Fruit fly (Drosophila melanogaster) whole organism, embryonic: Measurements from ENCODE around the gene CG31404.

Source experiments
- B-H1 ChIP-seq: fragments of 200-800 bp; sonication (Bioruptor generic); IDR thresholded peaks from 3 replicates; pipeline ENCODE4 v1.3.6; 2022; ENCODE audit warnings: missing biosample characterization, missing genetic modification characterization
- Bgb ChIP-seq: fragments of 200-800 bp; sonication (Bioruptor generic); IDR thresholded peaks from 2 replicates; pipeline ENCODE4 v1.3.6; 2022; ENCODE audit warnings: missing biosample characterization, missing genetic modification characterization; ENCODE audit not compliant: partially characterized antibody
- CG10209 ChIP-seq: fragments of 200-800 bp; sonication (Bioruptor generic); optimal IDR thresholded peaks from 3 replicates; lab custom pipeline; 2017; ENCODE audit warnings: missing biosample characterization, mild to moderate bottlenecking, missing genetic modification characterization, missing genetic modification reagents
- CG10979 ChIP-seq: fragments of 200-800 bp; sonication (Bioruptor generic); optimal IDR thresholded peaks from 2 replicates; lab custom pipeline; 2018; ENCODE audit warnings: missing biosample characterization, mild to moderate bottlenecking, missing genetic modification characterization, moderate library complexity
- CG31224 ChIP-seq: fragments of 200-800 bp; sonication (Bioruptor generic); IDR thresholded peaks from 2 replicates; pipeline ENCODE4 v1.3.6; 2022; ENCODE audit warnings: missing biosample characterization, missing genetic modification characterization
- CG34422 ChIP-seq: fragments of 200-800 bp; sonication (Bioruptor generic); IDR thresholded peaks from 3 replicates; pipeline ENCODE4 v1.3.6; 2022; ENCODE audit warnings: missing biosample characterization, missing genetic modification characterization
- CG4360 ChIP-seq: fragments of 200-800 bp; sonication (Bioruptor generic); IDR thresholded peaks from 2 replicates; pipeline ENCODE4 v1.3.6; 2022; ENCODE audit warnings: missing biosample characterization, missing genetic modification characterization
- CG6683 ChIP-seq: fragments of 200-800 bp; sonication (Bioruptor generic); optimal IDR thresholded peaks from 2 replicates; lab custom pipeline; 2017; ENCODE audit warnings: missing biosample characterization, mild to moderate bottlenecking, missing genetic modification characterization, missing genetic modification reagents
- CG6813 ChIP-seq: fragments of 200-800 bp; sonication (Bioruptor generic); optimal IDR thresholded peaks from 2 replicates; lab custom pipeline; 2017; ENCODE audit warnings: missing biosample characterization, missing genetic modification characterization, mild to moderate bottlenecking, moderate library complexity, missing genetic modification reagents
- CG7271 ChIP-seq: fragments of 200-800 bp; sonication (Bioruptor generic); optimal IDR thresholded peaks from 2 replicates; lab custom pipeline; 2018; ENCODE audit warnings: missing biosample characterization, mild to moderate bottlenecking, missing genetic modification characterization, moderate library complexity
- CG7745 ChIP-seq: fragments of 200-800 bp; sonication (Bioruptor generic); optimal IDR thresholded peaks from 2 replicates; lab custom pipeline; 2018; ENCODE audit warnings: missing biosample characterization, mild to moderate bottlenecking, missing genetic modification characterization, moderate library complexity
- CG7928 ChIP-seq: fragments of 200-800 bp; sonication (Bioruptor generic); optimal IDR thresholded peaks from 2 replicates; lab custom pipeline; 2017; ENCODE audit warnings: missing biosample characterization, mild to moderate bottlenecking, missing genetic modification characterization
- CG9609 ChIP-seq: fragments of 200-800 bp; sonication (Bioruptor generic); optimal IDR thresholded peaks from 3 replicates; lab custom pipeline; 2016; ENCODE audit warnings: missing biosample characterization, missing genetic modification characterization
- CG9797 ChIP-seq: fragments of 200-800 bp; sonication (Bioruptor generic); optimal IDR thresholded peaks from 3 replicates; lab custom pipeline; 2018; ENCODE audit warnings: missing biosample characterization, mild to moderate bottlenecking, missing genetic modification characterization
- CrebB ChIP-seq: fragments of 200-800 bp; sonication (Bioruptor generic); optimal IDR thresholded peaks from 3 replicates; lab custom pipeline; 2018; ENCODE audit warnings: missing biosample characterization, mild to moderate bottlenecking, missing genetic modification characterization
- Dll ChIP-seq: fragments of 200-800 bp; sonication (Bioruptor generic); IDR thresholded peaks from 4 replicates; pipeline ENCODE4 v1.3.6; 2022; ENCODE audit warnings: missing biosample characterization, missing genetic modification characterization; ENCODE audit not compliant: partially characterized antibody
- Dref ChIP-seq: fragments of 200-800 bp; sonication (Bioruptor generic); IDR thresholded peaks from 2 replicates; pipeline ENCODE4 v1.3.6; 2022; ENCODE audit warnings: missing biosample characterization, missing genetic modification characterization
- Med ChIP-seq: fragments of 200-800 bp; sonication (Bioruptor generic); peaks from one replicate; lab custom pipeline; 2016; ENCODE audit warnings: missing biosample characterization, missing genetic modification characterization, mild to moderate bottlenecking, inconsistent platforms, moderate library complexity
- Poxn ChIP-seq: fragments of 200-800 bp; sonication (Bioruptor generic); IDR thresholded peaks from 2 replicates; pipeline ENCODE4 v1.3.6; 2022; ENCODE audit warnings: missing biosample characterization, missing genetic modification characterization
- Sox100B ChIP-seq: fragments of 200-800 bp; sonication (Bioruptor generic); optimal IDR thresholded peaks from 3 replicates; lab custom pipeline; 2018; ENCODE audit warnings: missing biosample characterization, mild to moderate bottlenecking, missing genetic modification characterization
- Trl ChIP-seq, 3 experiments: fragments of >200 bp in 2 of 3; fragments of 200-800 bp in 1 of 3; sonication (Bioruptor generic) in 1 of 3; optimal IDR thresholded peaks; 2 replicates in 1 of 3; 3 replicates in 2 of 3; lab custom pipeline; 2016 to 2017; ENCODE audit warnings: missing biosample characterization in 1 of 3, missing genetic modification characterization in 1 of 3
- Usf ChIP-seq: fragments of 200-800 bp; sonication (Bioruptor generic); optimal IDR thresholded peaks from 2 replicates; lab custom pipeline; 2017; ENCODE audit warnings: missing genotype, missing biosample characterization, missing genetic modification characterization
- ac ChIP-seq: fragments of 200-800 bp; sonication (Bioruptor generic); optimal IDR thresholded peaks from 3 replicates; lab custom pipeline; 2017; ENCODE audit warnings: missing biosample characterization, mild to moderate bottlenecking, missing genetic modification characterization
- bsh ChIP-seq, 2 experiments: fragments of 200-800 bp; sonication (Bioruptor generic); optimal IDR thresholded peaks; 2 replicates each; lab custom pipeline; 2017 to 2018; ENCODE audit warnings: mild to moderate bottlenecking in 2 of 2, missing biosample characterization in 2 of 2, missing genetic modification characterization in 2 of 2, moderate library complexity in 1 of 2
- chinmo ChIP-seq: fragments of 200-800 bp; sonication (Bioruptor generic); IDR thresholded peaks from 4 replicates; pipeline ENCODE4 v1.3.6; 2022; ENCODE audit warnings: missing biosample characterization, missing genetic modification characterization; ENCODE audit not compliant: partially characterized antibody
- crc ChIP-seq: fragments of 200-800 bp; sonication (Bioruptor generic); optimal IDR thresholded peaks from 2 replicates; lab custom pipeline; 2016; ENCODE audit warnings: missing biosample characterization, missing genetic modification characterization
- fd96Cb ChIP-seq: fragments of 200-800 bp; sonication (Bioruptor generic); optimal IDR thresholded peaks from 2 replicates; lab custom pipeline; 2018; ENCODE audit warnings: missing biosample characterization, mild to moderate bottlenecking, missing genetic modification characterization, moderate library complexity
- gcm ChIP-seq: fragments of 200-800 bp; sonication (Bioruptor generic); optimal IDR thresholded peaks from 2 replicates; lab custom pipeline; 2019; ENCODE audit warnings: missing biosample characterization, mild to moderate bottlenecking, missing genetic modification characterization, moderate library complexity
- nerfin-1 ChIP-seq: fragments of 200-800 bp; sonication (Bioruptor generic); optimal IDR thresholded peaks from 3 replicates; lab custom pipeline; 2019; ENCODE audit warnings: missing biosample characterization, mild to moderate bottlenecking, missing genetic modification characterization, moderate library complexity
- nerfin-2 ChIP-seq: fragments of 200-800 bp; sonication (Bioruptor generic); IDR thresholded peaks from 2 replicates; pipeline ENCODE4 v1.3.6; 2022; ENCODE audit warnings: missing biosample characterization, missing genetic modification characterization; ENCODE audit not compliant: partially characterized antibody
- pho ChIP-seq: fragments of 200-800 bp; sonication (Bioruptor generic); optimal IDR thresholded peaks from 2 replicates; lab custom pipeline; 2016; ENCODE audit warnings: missing biosample characterization, missing genetic modification characterization
- psq ChIP-seq: fragments of 200-800 bp; sonication (Bioruptor generic); optimal IDR thresholded peaks from 2 replicates; lab custom pipeline; 2017; ENCODE audit warnings: missing biosample characterization, missing genetic modification characterization
- stwl ChIP-seq: fragments of 200-800 bp; sonication (Bioruptor generic); optimal IDR thresholded peaks from 3 replicates; lab custom pipeline; 2018; ENCODE audit warnings: missing biosample characterization, mild to moderate bottlenecking, missing genetic modification characterization, moderate library complexity
- tll ChIP-seq, 2 experiments: fragments of 200-800 bp in 1 of 2; fragments of >200 bp in 1 of 2; sonication (Bioruptor generic) in 1 of 2; optimal IDR thresholded peaks; 2 replicates each; lab custom pipeline; 2017 to 2019; ENCODE audit warnings: missing biosample characterization in 2 of 2, missing genetic modification characterization in 2 of 2, mild to moderate bottlenecking in 1 of 2, moderate library complexity in 1 of 2
- unpg ChIP-seq: fragments of 200-800 bp; sonication (Bioruptor generic); optimal IDR thresholded peaks from 3 replicates; lab custom pipeline; 2018; ENCODE audit warnings: missing biosample characterization, mild to moderate bottlenecking, missing genetic modification characterization, moderate library complexity

The CG31404 gene

dm6 chr3R:19326043-19326805 is 49.6 kb downstream of the CG31404 start, which contains the start of gene Delta (continued):
- TF ChIP-seq CG7928 = no peak
- peak; percentile 5 to 19 for TF ChIP-seq bsh (GFP tag; optimal IDR thresholded peaks at IDR 0.05; lab: Kevin White, UChicago)
- peak; percentile 25 for TF ChIP-seq CG9797 (GFP tag; lab: Kevin White, UChicago)
- TF ChIP-seq psq (GFP tag; lab: Kevin White, UChicago) = no peak
- no peak for TF ChIP-seq pho
- peak; percentile 20 for TF ChIP-seq CG6813
- no peak for TF ChIP-seq CG9609
- TF ChIP-seq Dll (GFP tag; lab: Robert Waterston, UW) = peak; percentile 35; the same call in 1 of the 4 replicates
- peak; percentile 89 for TF ChIP-seq Med (GFP tag; lab: Kevin White, UChicago)
- TF ChIP-seq CG4360 (GFP tag; lab: Robert Waterston, UW) = no peak
- peak; percentile 50 for TF ChIP-seq ac
- no peak for TF ChIP-seq fd96Cb (tag; lab: Kevin White, UChicago)
- TF ChIP-seq tll (GFP tag; optimal IDR thresholded peaks at IDR 0.05; lab: Kevin White, UChicago) = no peak
- TF ChIP-seq CG10209 = no peak
- no peak for TF ChIP-seq CG31224
- TF ChIP-seq CG34422 (GFP tag; lab: Robert Waterston, UW) = peak; percentile 66; the same call in 1 of the 3 replicates
- peak; percentile 66 to 85 for TF ChIP-seq Trl (optimal IDR thresholded peaks at IDR 0.05; lab: Kevin White, UChicago)
- peak; percentile 39 for TF ChIP-seq Trl (GFP tag; optimal IDR thresholded peaks at IDR 0.05; lab: Kevin White, UChicago)
- TF ChIP-seq Bgb = peak; percentile 36; the same call in 1 of the 2 replicates
- no peak for TF ChIP-seq crc (GFP tag; lab: Kevin White, UChicago)
- no peak for TF ChIP-seq Usf (GFP tag; lab: Kevin White, UChicago)
- TF ChIP-seq nerfin-2 = no peak
- peak; percentile 5 for TF ChIP-seq CrebB (tag; lab: Kevin White, UChicago)
- no peak for TF ChIP-seq Dref (GFP tag; lab: Robert Waterston, UW)
- TF ChIP-seq Poxn = no peak
- peak; percentile 39 for TF ChIP-seq unpg (GFP tag; lab: Kevin White, UChicago)
- peak; percentile 53 for TF ChIP-seq CG7745 (tag; lab: Kevin White, UChicago)
- TF ChIP-seq nerfin-1 (tag; lab: Kevin White, UChicago) = peak; percentile 13
- no peak for TF ChIP-seq CG6683 (GFP tag; lab: Kevin White, UChicago)
- TF ChIP-seq CG10979 = peak; percentile 30
- TF ChIP-seq Sox100B (GFP tag; lab: Kevin White, UChicago) = peak; percentile 18
- no peak for TF ChIP-seq gcm
- TF ChIP-seq stwl (tag; lab: Kevin White, UChicago) = peak; percentile 60
- TF ChIP-seq CG7271 (tag; lab: Kevin White, UChicago) = peak; percentile 61
- no peak for TF ChIP-seq B-H1 (GFP tag; lab: Robert Waterston, UW)
- TF ChIP-seq chinmo (GFP tag; lab: Robert Waterston, UW) = peak; percentile 88; the same call in 3 of the 4 replicates
